Worm (Caenorhabditis elegans) whole organism, L3 larva: Measurements from ENCODE around the gene lin-18.

ENCODE experiments used
- R02D3.7 ChIP-seq: fragments of 150-350 bp; optimal IDR thresholded peaks from 2 replicates; lab custom pipeline; 2014; ENCODE audit warnings: missing biosample characterization, missing genetic modification characterization
- ZK546.5 ChIP-seq: sonication (generic microtip); optimal IDR thresholded peaks from 2 replicates; lab custom pipeline; 2017; ENCODE audit warnings: missing biosample characterization, missing genetic modification characterization
- aly-2 ChIP-seq: fragments of 150-350 bp; optimal IDR thresholded peaks from 2 replicates; lab custom pipeline; 2014; ENCODE audit warnings: missing biosample characterization, missing genetic modification characterization
- ama-1 ChIP-seq: fragments of 150-350 bp; optimal IDR thresholded peaks from 2 replicates; lab custom pipeline; 2018
- ceh-28 ChIP-seq: fragments of 150-350 bp; optimal IDR thresholded peaks from 2 replicates; lab custom pipeline; 2014; ENCODE audit warnings: missing biosample characterization, missing genetic modification reagents, missing genetic modification characterization
- ceh-82 ChIP-seq: fragments of 150-350 bp; optimal IDR thresholded peaks from 2 replicates; lab custom pipeline; 2014; ENCODE audit warnings: missing biosample characterization, missing genetic modification characterization
- ceh-9 ChIP-seq: sonication (generic microtip); optimal IDR thresholded peaks from 2 replicates; lab custom pipeline; 2018; ENCODE audit warnings: missing biosample characterization, missing genetic modification characterization
- daf-12 ChIP-seq: fragments of 150-350 bp; optimal IDR thresholded peaks from 2 replicates; lab custom pipeline; 2014; ENCODE audit warnings: missing biosample characterization, missing genetic modification reagents, missing genetic modification characterization
- egl-27 ChIP-seq: sonication (generic microtip); optimal IDR thresholded peaks from 4 replicates; lab custom pipeline; 2017; ENCODE audit warnings: missing biosample characterization, missing genetic modification reagents, missing genetic modification characterization
- egl-5 ChIP-seq: fragments of 150-350 bp; optimal IDR thresholded peaks from 2 replicates; lab custom pipeline; 2017; ENCODE audit warnings: missing biosample characterization, missing genetic modification reagents, missing genetic modification characterization, inconsistent platforms
- elt-2 ChIP-seq: sonication (generic microtip); optimal IDR thresholded peaks from 2 replicates; lab custom pipeline; 2016; ENCODE audit warnings: missing genetic modification reagents, mild to moderate bottlenecking, missing genetic modification characterization, missing compliant biosample characterization
- eor-1 ChIP-seq, 2 experiments: fragments of 150-350 bp; optimal IDR thresholded peaks; 2 replicates each; lab custom pipeline; 2014 to 2018; ENCODE audit warnings: missing biosample characterization in 2 of 2, missing genetic modification characterization in 2 of 2
- fkh-10 ChIP-seq: sonication (generic microtip); optimal IDR thresholded peaks from 2 replicates; lab custom pipeline; 2017; ENCODE audit warnings: missing biosample characterization, missing genetic modification reagents, missing genetic modification characterization
- fkh-2 ChIP-seq: fragments of 150-350 bp; optimal IDR thresholded peaks from 2 replicates; lab custom pipeline; 2014; ENCODE audit warnings: missing biosample characterization, missing genetic modification reagents, missing genetic modification characterization
- jun-1 ChIP-seq: fragments of 150-350 bp; optimal IDR thresholded peaks from 2 replicates; lab custom pipeline; 2014; ENCODE audit warnings: missing biosample characterization, missing genetic modification reagents, missing genetic modification characterization
- lin-15B ChIP-seq: fragments of 150-350 bp; optimal IDR thresholded peaks from 2 replicates; lab custom pipeline; 2014; ENCODE audit warnings: missing biosample characterization, missing genetic modification characterization
- lin-39 ChIP-seq: fragments of 150-350 bp; optimal IDR thresholded peaks from 2 replicates; lab custom pipeline; 2018; ENCODE audit warnings: missing biosample characterization, missing genetic modification reagents, missing genetic modification characterization
- lsy-12 ChIP-seq: sonication (generic microtip); optimal IDR thresholded peaks from 2 replicates; lab custom pipeline; 2016; ENCODE audit warnings: mild to moderate bottlenecking, missing genetic modification characterization, missing compliant biosample characterization
- mdl-1 ChIP-seq: fragments of 150-350 bp; optimal IDR thresholded peaks from 2 replicates; lab custom pipeline; 2014; ENCODE audit warnings: missing biosample characterization, missing genetic modification characterization
- nfya-1 ChIP-seq: sonication (generic microtip); optimal IDR thresholded peaks from 2 replicates; lab custom pipeline; 2017; ENCODE audit warnings: missing genetic modification characterization, mild to moderate bottlenecking, missing compliant biosample characterization, antibody characterized with exemption, moderate library complexity; ENCODE audit not compliant: insufficient read depth
- nhr-11 ChIP-seq: fragments of 150-350 bp; optimal IDR thresholded peaks from 2 replicates; lab custom pipeline; 2014; ENCODE audit warnings: missing biosample characterization, missing genetic modification characterization
- nhr-12 ChIP-seq: fragments of 150-350 bp; optimal IDR thresholded peaks from 2 replicates; lab custom pipeline; 2014; ENCODE audit warnings: missing biosample characterization, missing genetic modification characterization
- nhr-237 ChIP-seq: fragments of 150-350 bp; optimal IDR thresholded peaks from 2 replicates; lab custom pipeline; 2014; ENCODE audit warnings: missing biosample characterization, missing genetic modification characterization
- nhr-25 ChIP-seq: sonication (generic microtip); optimal IDR thresholded peaks from 2 replicates; lab custom pipeline; 2017; ENCODE audit warnings: missing biosample characterization, missing genetic modification characterization
- nhr-28 ChIP-seq: fragments of 150-350 bp; optimal IDR thresholded peaks from 2 replicates; lab custom pipeline; 2014; ENCODE audit warnings: missing biosample characterization, missing genetic modification characterization
- nhr-67 ChIP-seq: fragments of 150-350 bp; optimal IDR thresholded peaks from 2 replicates; lab custom pipeline; 2014; ENCODE audit warnings: missing biosample characterization, missing genetic modification characterization
- nhr-76 ChIP-seq: fragments of 150-350 bp; sonication (generic microtip); optimal IDR thresholded peaks from 5 replicates; lab custom pipeline; 2014; ENCODE audit warnings: missing biosample characterization, missing genetic modification characterization
- pha-4 ChIP-seq: fragments of 150-350 bp; optimal IDR thresholded peaks from 2 replicates; lab custom pipeline; 2014; ENCODE audit warnings: missing biosample characterization, missing genetic modification reagents, missing genetic modification characterization
- pqm-1 ChIP-seq: fragments of 150-350 bp; optimal IDR thresholded peaks from 2 replicates; lab custom pipeline; 2017; ENCODE audit warnings: missing biosample characterization, missing genetic modification characterization, inconsistent platforms
- sea-2 ChIP-seq: fragments of 150-350 bp; sonication (generic microtip); optimal IDR thresholded peaks from 4 replicates; lab custom pipeline; 2014; ENCODE audit warnings: missing biosample characterization, missing genetic modification reagents, missing genetic modification characterization
- skn-1 ChIP-seq: fragments of 150-350 bp; optimal IDR thresholded peaks from 2 replicates; lab custom pipeline; 2014; ENCODE audit warnings: missing biosample characterization, missing genetic modification characterization
- tbx-2 ChIP-seq: sonication (generic microtip); optimal IDR thresholded peaks from 2 replicates; lab custom pipeline; 2016; ENCODE audit warnings: mild to moderate bottlenecking, missing genetic modification characterization, missing compliant biosample characterization
- unc-39 ChIP-seq: sonication (generic microtip); optimal IDR thresholded peaks from 4 replicates; lab custom pipeline; 2017; ENCODE audit warnings: missing biosample characterization, missing genetic modification characterization
- unc-62 ChIP-seq: fragments of 150-350 bp; sonication (generic microtip); optimal IDR thresholded peaks from 4 replicates; lab custom pipeline; 2014; ENCODE audit warnings: missing biosample characterization, missing genetic modification reagents, missing genetic modification characterization
- zag-1 ChIP-seq: fragments of 150-350 bp; optimal IDR thresholded peaks from 2 replicates; lab custom pipeline; 2014; ENCODE audit warnings: missing biosample characterization, missing genetic modification characterization
- ztf-11 ChIP-seq: fragments of 150-350 bp; optimal IDR thresholded peaks from 2 replicates; lab custom pipeline; 2014; ENCODE audit warnings: missing biosample characterization, missing genetic modification characterization
- ztf-4 ChIP-seq: fragments of 150-350 bp; optimal IDR thresholded peaks from 2 replicates; lab custom pipeline; 2014; ENCODE audit warnings: missing biosample characterization, missing genetic modification characterization

lin-18 gene

DNA sequence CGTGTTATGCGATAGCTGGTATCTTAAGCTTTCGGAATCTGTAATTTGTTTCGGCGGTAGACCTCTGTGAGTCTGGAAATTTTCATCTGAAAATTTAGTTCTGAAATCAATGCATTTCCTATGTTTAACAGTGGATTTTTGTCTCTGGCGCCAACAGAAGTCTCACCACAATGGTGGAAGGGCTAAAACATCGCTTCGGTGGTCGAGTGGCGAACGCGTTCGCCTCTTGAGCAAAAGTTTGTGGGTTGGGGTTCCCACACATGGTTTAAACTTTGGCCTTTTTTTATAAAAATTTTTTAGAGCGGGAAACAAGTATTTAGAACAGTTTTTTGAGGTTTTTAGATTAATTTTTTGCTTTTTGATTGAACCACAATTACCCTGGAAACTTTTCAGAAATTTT is 8.6 kb upstream of the lin-18 start:
- TF ChIP-seq eor-1 (tag; optimal IDR thresholded peaks at IDR 0.05; lab: Kevin White, UChicago) (no peak), lin-39 (tag; lab: Kevin White, UChicago) (no peak), lsy-12 (no peak), zag-1 (tag; lab: Kevin White, UChicago) (no peak), egl-5 (tag; lab: Kevin White, UChicago) (no peak), unc-62 (no peak), egl-27 (no peak), mdl-1 (tag; lab: Kevin White, UChicago) (no peak), nhr-76 (no peak), jun-1 (no peak), nhr-12 (no peak), unc-39 (tag; lab: Kevin White, UChicago) (no peak)

DNA sequence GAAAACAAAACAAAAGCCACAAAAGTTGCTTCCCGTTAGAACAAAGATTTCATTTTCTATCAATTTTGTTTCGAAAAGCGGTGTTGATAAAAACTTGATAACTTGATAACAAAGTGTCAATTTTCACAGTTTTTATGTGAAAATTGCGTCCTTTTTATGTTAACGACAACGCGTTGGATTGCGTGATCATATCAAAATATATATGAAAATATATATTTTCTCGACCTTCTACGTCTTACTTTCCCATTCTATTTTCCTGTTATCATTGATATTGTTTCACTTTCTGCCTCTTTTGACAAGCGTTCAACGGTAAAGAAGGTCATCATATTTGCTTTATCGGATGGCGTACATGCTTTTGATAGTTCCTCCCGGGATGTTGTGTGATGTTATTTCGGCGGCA is 5.6 kb upstream of the lin-18 start:
- no peak for TF ChIP-seq eor-1 (tag; optimal IDR thresholded peaks at IDR 0.05; lab: Kevin White, UChicago)
- peak; percentile 12 for TF ChIP-seq pha-4
- peak; percentile 81 for TF ChIP-seq elt-2 (tag; lab: Kevin White, UChicago)
- no peak for TF ChIP-seq ZK546.5
- no peak for TF ChIP-seq ztf-4 (tag; lab: Kevin White, UChicago)
- TF ChIP-seq nhr-25 (tag; lab: Kevin White, UChicago) = no peak
- TF ChIP-seq pqm-1 (tag; lab: Kevin White, UChicago) = peak; percentile 28

DNA sequence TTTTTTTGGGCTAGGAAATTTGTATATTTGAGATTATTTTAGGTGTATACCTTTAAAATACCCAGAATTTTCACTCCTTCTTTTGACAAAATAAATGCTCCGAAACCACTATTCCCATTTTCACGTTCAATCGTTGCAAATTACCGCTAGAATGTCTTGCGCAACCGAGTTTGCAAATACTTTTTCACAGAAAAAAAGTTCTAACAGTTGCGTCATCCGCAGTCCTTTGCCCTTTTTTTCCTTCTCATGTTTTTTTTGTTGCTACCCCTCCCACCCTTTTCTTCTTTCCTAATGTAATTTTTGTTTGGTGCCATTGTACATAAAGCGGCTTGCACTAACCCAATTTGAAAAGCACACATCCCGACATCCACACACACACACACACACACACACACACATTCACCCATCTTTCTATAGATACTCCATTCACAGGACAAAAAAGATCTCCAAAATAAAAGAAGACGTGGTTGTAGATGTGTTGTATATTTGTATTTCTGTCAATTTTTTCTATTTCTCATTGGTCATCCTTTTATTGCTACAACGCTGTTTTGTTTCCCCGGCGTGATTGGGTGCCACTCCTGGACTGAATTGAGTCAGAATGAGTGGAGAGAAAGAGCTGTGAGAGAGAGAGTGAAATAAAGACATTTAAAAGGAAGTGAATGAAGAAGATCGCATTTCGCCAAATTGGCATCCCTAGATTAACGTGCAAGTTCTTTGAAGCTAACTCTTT is 712 bp upstream of the lin-18 start:
- TF ChIP-seq nfya-1 (tag; lab: Kevin White, UChicago) (peak; percentile 23), unc-39 (tag; lab: Kevin White, UChicago) (no peak)

DNA sequence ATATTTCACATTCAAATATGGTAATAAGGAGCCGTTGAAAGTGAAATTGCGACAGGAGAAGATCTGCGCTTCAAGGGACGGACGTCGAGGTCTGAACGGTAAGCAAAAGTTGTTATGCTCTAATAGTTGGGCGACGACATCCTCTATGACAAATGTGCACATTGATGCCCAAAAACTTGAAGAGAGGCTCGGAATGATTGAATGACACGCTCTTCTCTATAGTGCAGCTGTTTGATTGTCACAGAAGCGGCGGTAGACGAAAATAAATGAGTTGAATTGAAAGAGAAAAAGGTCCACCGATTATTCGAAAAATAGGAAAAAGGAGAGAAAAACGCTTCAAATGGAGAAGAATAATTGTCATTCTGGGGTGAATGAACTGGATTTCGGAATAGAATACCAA is 869 bp downstream of the lin-18 start:
- TF ChIP-seq jun-1 = no peak
- no peak for TF ChIP-seq R02D3.7
- TF ChIP-seq lin-39 (tag; lab: Kevin White, UChicago) = peak; percentile 44
- no peak for TF ChIP-seq nhr-237 (tag; lab: Kevin White, UChicago)
- TF ChIP-seq, all 47 proteins: peak for 1

DNA sequence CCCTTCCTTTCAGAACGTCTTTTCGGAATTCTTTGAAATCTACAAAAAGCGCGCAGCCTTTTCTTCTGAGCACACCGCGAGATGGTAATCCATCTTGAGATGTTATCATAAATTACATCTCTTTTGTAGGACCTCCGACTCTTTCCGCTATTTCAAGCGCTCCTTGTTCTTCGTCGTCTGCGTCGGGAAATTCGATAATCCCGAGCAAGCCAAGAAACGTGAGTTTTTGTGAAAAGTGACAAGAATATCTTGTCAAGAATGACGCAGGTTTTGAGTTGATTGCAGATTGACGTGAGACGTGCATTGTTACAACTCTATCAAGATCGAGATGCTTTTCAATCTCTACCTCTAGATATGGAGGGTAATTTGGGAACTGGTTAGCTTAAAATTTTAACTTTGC is 2.0 kb downstream of the lin-18 start:
- TF ChIP-seq egl-5 (tag; lab: Kevin White, UChicago) (no peak), fkh-10 (GFP tag; lab: Kevin White, UChicago) (peak; percentile 71), lin-39 (tag; lab: Kevin White, UChicago) (no peak)

DNA sequence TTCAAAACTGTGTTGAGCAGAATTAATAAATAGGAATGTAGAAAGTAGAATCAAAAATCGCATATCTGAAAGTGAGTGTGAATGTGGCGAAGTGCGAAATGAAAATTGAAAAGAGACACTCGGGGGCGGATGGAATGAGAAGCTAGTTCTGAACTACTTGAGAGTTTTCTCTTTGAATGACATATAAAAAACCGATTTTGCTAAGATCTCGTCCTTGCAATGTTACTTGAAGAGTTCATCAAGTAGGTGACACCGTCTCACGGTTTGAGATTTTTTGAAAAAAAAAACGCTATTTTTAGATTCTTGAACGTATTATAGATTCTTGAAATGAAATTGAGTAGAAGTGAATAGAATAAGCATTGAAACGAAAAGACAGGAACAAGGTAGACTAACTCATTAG is 8.0 kb downstream of the lin-18 start, which contains the start of gene C16B8.2:
TSS of gene C16B8.2 (minus strand) at position 101 of the 400 bp plus-strand sequence.
- TF ChIP-seq nhr-76 (no peak), lin-15B (tag; lab: Kevin White, UChicago) (no peak), pha-4 (no peak), jun-1 (no peak), nhr-237 (tag; lab: Kevin White, UChicago) (no peak)

DNA sequence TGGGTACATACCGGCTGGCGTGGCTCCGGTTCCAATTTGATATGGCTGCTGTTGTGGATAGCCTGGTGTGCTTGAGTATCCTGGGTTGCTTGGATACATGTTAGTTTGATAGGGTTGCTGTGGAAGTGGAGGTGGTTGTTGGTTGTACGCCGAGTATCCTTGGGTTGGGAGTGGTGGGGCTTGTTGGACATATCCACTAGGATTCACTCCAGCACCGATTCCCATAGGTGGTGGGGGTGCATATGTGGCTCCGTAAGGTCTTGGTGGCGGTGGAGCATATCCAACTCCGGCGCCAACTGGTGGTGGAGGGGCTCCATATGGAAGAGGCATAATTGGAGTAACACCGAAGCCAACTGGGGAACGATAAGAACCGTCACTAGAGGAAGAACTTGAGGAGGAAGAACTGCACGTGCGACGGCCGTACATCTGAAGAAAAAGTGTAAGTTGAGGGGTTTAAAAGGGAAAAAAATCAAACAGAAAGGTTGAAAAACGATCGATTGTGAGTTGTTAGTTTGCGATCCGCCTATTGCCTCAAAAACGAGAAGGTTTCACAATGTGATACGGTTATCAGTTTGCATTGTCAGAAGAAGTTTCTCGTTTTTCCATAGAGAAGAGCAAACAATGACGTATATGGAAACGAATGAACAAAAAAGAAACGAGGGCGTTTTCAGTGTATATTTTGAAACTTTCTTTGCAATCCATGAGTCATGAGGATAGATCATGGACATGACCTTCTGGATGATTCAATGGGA is 10.0 kb downstream of the lin-18 start, which contains the start of gene C16B8.3:
TSS of gene C16B8.3 (minus strand) at position 426 of the 752 bp plus-strand sequence.
- no peak for TF ChIP-seq egl-27
- no peak for TF ChIP-seq lin-15B (tag; lab: Kevin White, UChicago)
- no peak for TF ChIP-seq ZK546.5
- TF ChIP-seq ceh-28 (tag; lab: Kevin White, UChicago) = peak; percentile 5
- TF ChIP-seq ceh-9 (tag; lab: Kevin White, UChicago) = no peak
- no peak for TF ChIP-seq eor-1 (tag; optimal IDR thresholded peaks at IDR 0.05; lab: Kevin White, UChicago)
- peak; percentile 53 for TF ChIP-seq pha-4
- no peak for TF ChIP-seq daf-12 (tag; lab: Kevin White, UChicago)
- TF ChIP-seq nhr-28 (tag; lab: Kevin White, UChicago) = no peak
- no peak for TF ChIP-seq skn-1
- TF ChIP-seq elt-2 (tag; lab: Kevin White, UChicago) = peak; percentile 87
- no peak for TF ChIP-seq nhr-12
- TF ChIP-seq nhr-67 = no peak
- TF ChIP-seq aly-2 (tag; lab: Kevin White, UChicago) = no peak
- no peak for TF ChIP-seq nhr-11 (tag; lab: Kevin White, UChicago)
- TF ChIP-seq fkh-2 (tag; lab: Kevin White, UChicago) = no peak
- TF ChIP-seq ama-1 (lab: Kevin White, UChicago) = no peak
- TF ChIP-seq pqm-1 (tag; lab: Kevin White, UChicago) = peak; percentile 80
- no peak for TF ChIP-seq ztf-11
- TF ChIP-seq fkh-10 (GFP tag; lab: Kevin White, UChicago) = no peak
- peak; percentile 60 for TF ChIP-seq jun-1
- TF ChIP-seq nfya-1 (tag; lab: Kevin White, UChicago) = no peak
- no peak for TF ChIP-seq unc-62
- no peak for TF ChIP-seq ceh-82 (tag; lab: Kevin White, UChicago)
- no peak for TF ChIP-seq sea-2 (GFP tag; lab: Kevin White, UChicago)
- TF ChIP-seq ztf-4 (tag; lab: Kevin White, UChicago) = no peak
- no peak for TF ChIP-seq unc-39 (tag; lab: Kevin White, UChicago)
- no peak for TF ChIP-seq tbx-2 (tag; lab: Kevin White, UChicago)
